Worm (Caenorhabditis elegans) whole organism, L4 larva: ENCODE data around the gene chst-1.
A peak's percentile ranks its signal among the peaks of the same experiment; 100 is the strongest.

Experiments
- D1046.2 ChIP-seq: fragments of 200-800 bp; sonication (Bioruptor generic); IDR thresholded peaks from 2 replicates; pipeline ENCODE4 v1.3.6; 2022; ENCODE audit warnings: missing genetic modification characterization, missing compliant biosample characterization
- F10B5.3 ChIP-seq: sonication (generic microtip); optimal IDR thresholded peaks from 2 replicates; lab custom pipeline; 2016; ENCODE audit warnings: mild to moderate bottlenecking, missing genetic modification characterization, missing compliant biosample characterization
- F26F4.8 ChIP-seq: fragments of 200-800 bp; sonication (Bioruptor generic); conservative IDR thresholded peaks from 2 replicates; pipeline ENCODE4 v1.3.6; 2022; ENCODE audit warnings: missing genetic modification characterization, missing compliant biosample characterization
- R02D3.7 ChIP-seq: fragments of 150-350 bp; sonication (generic microtip); optimal IDR thresholded peaks from 3 replicates; lab custom pipeline; 2014; ENCODE audit warnings: missing biosample characterization, missing genetic modification characterization
- T20F7.1 ChIP-seq: fragments of 200-800 bp; sonication (Bioruptor generic); optimal IDR thresholded peaks from 2 replicates; lab custom pipeline; 2018; ENCODE audit warnings: mild to moderate bottlenecking, missing genetic modification characterization, missing compliant biosample characterization
- Y105C5A.15 ChIP-seq: fragments of 200-800 bp; sonication (Bioruptor generic); IDR thresholded peaks from 2 replicates; pipeline ENCODE4 v1.3.6; 2022; ENCODE audit warnings: missing genetic modification characterization, missing compliant biosample characterization
- Y5F2A.4 ChIP-seq: fragments of 200-800 bp; sonication (Bioruptor generic); optimal IDR thresholded peaks from 2 replicates; lab custom pipeline; 2018; ENCODE audit warnings: mild to moderate bottlenecking, missing genetic modification characterization, missing compliant biosample characterization
- attf-4 ChIP-seq: sonication (generic microtip); optimal IDR thresholded peaks from 3 replicates; lab custom pipeline; 2017; ENCODE audit warnings: missing biosample characterization, missing genetic modification characterization
- ceh-20 ChIP-seq: fragments of 200-800 bp; sonication (Bioruptor generic); IDR thresholded peaks from 2 replicates; pipeline ENCODE4 v1.3.6; 2022; ENCODE audit warnings: missing genetic modification reagents, missing genetic modification characterization, missing compliant biosample characterization
- ceh-32 ChIP-seq: sonication (generic microtip); optimal IDR thresholded peaks from 2 replicates; lab custom pipeline; 2016; ENCODE audit warnings: mild to moderate bottlenecking, missing genetic modification characterization, missing compliant biosample characterization; ENCODE audit not compliant: poor library complexity
- daf-16 ChIP-seq, 3 experiments: sonication (generic microtip); optimal IDR thresholded peaks; 2 replicates each; lab custom pipeline; 2016 to 2017; ENCODE audit warnings: missing genetic modification characterization in 3 of 3, missing genetic modification reagents in 3 of 3, mild to moderate bottlenecking in 2 of 3, missing compliant biosample characterization in 2 of 3, missing biosample characterization in 1 of 3, moderate library complexity in 1 of 3
- daf-8 ChIP-seq: fragments of 200-800 bp; sonication (Bioruptor generic); IDR thresholded peaks from 2 replicates; pipeline ENCODE4 v1.3.6; 2022; ENCODE audit warnings: missing genetic modification characterization, missing compliant biosample characterization
- dmd-6 ChIP-seq: fragments of 200-800 bp; sonication (Bioruptor generic); IDR thresholded peaks from 2 replicates; pipeline ENCODE4 v1.3.6; 2022; ENCODE audit warnings: missing genetic modification reagents, missing genetic modification characterization, missing compliant biosample characterization
- dmd-8 ChIP-seq: fragments of 200-800 bp; sonication (Bioruptor generic); IDR thresholded peaks from 2 replicates; pipeline ENCODE4 v1.3.6; 2022; ENCODE audit warnings: missing genetic modification characterization, missing compliant biosample characterization
- duxl-1 ChIP-seq: sonication (generic microtip); optimal IDR thresholded peaks from 2 replicates; lab custom pipeline; 2016; ENCODE audit warnings: mild to moderate bottlenecking, missing genetic modification characterization, moderate library complexity, missing compliant biosample characterization; ENCODE audit not compliant: poor library complexity
- dve-1 ChIP-seq: sonication (generic microtip); optimal IDR thresholded peaks from 2 replicates; lab custom pipeline; 2017; ENCODE audit warnings: antibody characterized with exemption, mild to moderate bottlenecking, missing genetic modification characterization, missing compliant biosample characterization; ENCODE audit not compliant: insufficient read depth
- egl-43 ChIP-seq: fragments of 200-800 bp; sonication (Bioruptor generic); IDR thresholded peaks from 2 replicates; pipeline ENCODE4 v1.3.6; 2022; ENCODE audit warnings: missing genetic modification reagents, missing genetic modification characterization, missing compliant biosample characterization
- hif-1 ChIP-seq, 2 experiments: sonication (generic microtip); optimal IDR thresholded peaks; 2 replicates each; lab custom pipeline; 2016 to 2017; ENCODE audit warnings: missing compliant biosample characterization in 2 of 2, missing genetic modification characterization in 2 of 2, missing genetic modification reagents in 2 of 2, missing genotype in 2 of 2, mild to moderate bottlenecking in 1 of 2
- hlh-11 ChIP-seq: fragments of 200-800 bp; sonication (Bioruptor generic); optimal IDR thresholded peaks from 2 replicates; lab custom pipeline; 2018; ENCODE audit warnings: mild to moderate bottlenecking, missing genetic modification characterization, missing compliant biosample characterization
- hlh-30 ChIP-seq: sonication (generic microtip); optimal IDR thresholded peaks from 2 replicates; lab custom pipeline; 2017; ENCODE audit warnings: antibody characterized with exemption, mild to moderate bottlenecking, missing genetic modification characterization, missing compliant biosample characterization; ENCODE audit not compliant: insufficient read depth
- lin-15B ChIP-seq: fragments of 150-350 bp; sonication (generic microtip); optimal IDR thresholded peaks from 3 replicates; lab custom pipeline; 2014; ENCODE audit warnings: missing biosample characterization, missing genetic modification characterization
- lsy-2 ChIP-seq, 2 experiments: fragments of 150-350 bp in 1 of 2; sonication (generic microtip) in 1 of 2; optimal IDR thresholded peaks; 2 replicates each; lab custom pipeline; 2014 to 2017; ENCODE audit warnings: missing biosample characterization in 2 of 2, missing genetic modification characterization in 2 of 2
- madf-5 ChIP-seq, 2 experiments: fragments of 200-800 bp; sonication (Bioruptor generic); IDR thresholded peaks; 2 replicates each; pipeline ENCODE4 v1.3.6; 2022; ENCODE audit warnings: missing compliant biosample characterization in 2 of 2, missing genetic modification characterization in 2 of 2
- madf-9 ChIP-seq: fragments of 200-800 bp; sonication (Bioruptor generic); conservative IDR thresholded peaks from 2 replicates; pipeline ENCODE4 v1.3.6; 2022; ENCODE audit warnings: missing genetic modification reagents, missing genetic modification characterization, missing compliant biosample characterization
- mep-1 ChIP-seq: fragments of 150-350 bp; sonication (generic microtip); optimal IDR thresholded peaks from 3 replicates; lab custom pipeline; 2014; ENCODE audit warnings: missing biosample characterization, missing genetic modification characterization
- mes-2 ChIP-seq: sonication (generic microtip); optimal IDR thresholded peaks from 2 replicates; lab custom pipeline; 2016; ENCODE audit warnings: missing genotype, mild to moderate bottlenecking, missing genetic modification characterization, missing compliant biosample characterization; ENCODE audit not compliant: poor library complexity, severe bottlenecking
- mxl-2 ChIP-seq: fragments of 200-800 bp; sonication (Bioruptor generic); conservative IDR thresholded peaks from 2 replicates; pipeline ENCODE4 v1.3.6; 2022; ENCODE audit warnings: missing genetic modification reagents, missing genetic modification characterization, missing compliant biosample characterization
- mxl-3 ChIP-seq: fragments of 200-800 bp; sonication (Bioruptor generic); optimal IDR thresholded peaks from 2 replicates; lab custom pipeline; 2018; ENCODE audit warnings: mild to moderate bottlenecking, missing genetic modification characterization, missing compliant biosample characterization
- nhr-10 ChIP-seq: fragments of 150-350 bp; optimal IDR thresholded peaks from 2 replicates; lab custom pipeline; 2014; ENCODE audit warnings: missing biosample characterization, missing genetic modification characterization
- nhr-102 ChIP-seq: sonication (generic microtip); optimal IDR thresholded peaks from 2 replicates; lab custom pipeline; 2016; ENCODE audit warnings: mild to moderate bottlenecking, missing genetic modification characterization, moderate library complexity, missing compliant biosample characterization
- nhr-28 ChIP-seq: fragments of 150-350 bp; optimal IDR thresholded peaks from 2 replicates; lab custom pipeline; 2014; ENCODE audit warnings: missing biosample characterization, missing genetic modification characterization
- nhr-42 ChIP-seq: fragments of 200-800 bp; sonication (Bioruptor generic); IDR thresholded peaks from 2 replicates; pipeline ENCODE4 v1.3.6; 2022; ENCODE audit warnings: missing genetic modification characterization, missing compliant biosample characterization
- nhr-76 ChIP-seq: fragments of 150-350 bp; optimal IDR thresholded peaks from 2 replicates; lab custom pipeline; 2014; ENCODE audit warnings: missing biosample characterization, missing genetic modification characterization
- nhr-77 ChIP-seq: fragments of 150-350 bp; optimal IDR thresholded peaks from 2 replicates; lab custom pipeline; 2014; ENCODE audit warnings: missing biosample characterization, missing genetic modification characterization
- pha-4 ChIP-seq, 2 experiments: fragments of 150-350 bp in 1 of 2; fragments of 200-800 bp in 1 of 2; sonication (Bioruptor generic) in 1 of 2; IDR thresholded peaks in 1 of 2; optimal IDR thresholded peaks in 1 of 2; 2 replicates each; pipeline versions ENCODE4 v1.3.6 to Lab custom; 2014 to 2022; ENCODE audit warnings: missing genetic modification characterization in 2 of 2, missing genetic modification reagents in 2 of 2, missing biosample characterization in 1 of 2, missing compliant biosample characterization in 1 of 2
- php-3 ChIP-seq: fragments of 200-800 bp; sonication (Bioruptor generic); IDR thresholded peaks from 2 replicates; pipeline ENCODE4 v1.3.6; 2022; ENCODE audit warnings: missing genetic modification reagents, missing genetic modification characterization, missing compliant biosample characterization
- pqm-1 ChIP-seq: sonication (generic microtip); optimal IDR thresholded peaks from 2 replicates; lab custom pipeline; 2017; ENCODE audit warnings: missing biosample characterization, missing genetic modification characterization
- saeg-2 ChIP-seq: fragments of 200-800 bp; sonication (Bioruptor generic); IDR thresholded peaks from 2 replicates; pipeline ENCODE4 v1.3.6; 2022; ENCODE audit warnings: missing genetic modification reagents, missing genetic modification characterization, missing compliant biosample characterization
- skn-1 ChIP-seq: fragments of 150-350 bp; optimal IDR thresholded peaks from 2 replicates; lab custom pipeline; 2014; ENCODE audit warnings: missing biosample characterization, missing genetic modification characterization
- snpc-1.2 ChIP-seq: fragments of 200-800 bp; sonication (Bioruptor generic); IDR thresholded peaks from 2 replicates; pipeline ENCODE4 v1.3.6; 2022; ENCODE audit warnings: missing genetic modification reagents, missing genetic modification characterization, missing compliant biosample characterization
- snpc-4 ChIP-seq: fragments of 150-350 bp; optimal IDR thresholded peaks from 2 replicates; lab custom pipeline; 2014; ENCODE audit warnings: missing biosample characterization, missing genetic modification characterization
- spr-1 ChIP-seq: sonication (generic microtip); optimal IDR thresholded peaks from 2 replicates; lab custom pipeline; 2016; ENCODE audit warnings: mild to moderate bottlenecking, missing genetic modification characterization, missing compliant biosample characterization
- spr-3 ChIP-seq: fragments of 200-800 bp; sonication (Bioruptor generic); optimal IDR thresholded peaks from 2 replicates; lab custom pipeline; 2018; ENCODE audit warnings: mild to moderate bottlenecking, missing genetic modification characterization, missing compliant biosample characterization
- unc-62 ChIP-seq, 3 experiments: fragments of 150-350 bp in 1 of 3; sonication (generic microtip); optimal IDR thresholded peaks in 2 of 3; peaks in 1 of 3; 1 replicate in 1 of 3; 2 replicates in 2 of 3; lab custom pipeline; 2014 to 2017; ENCODE audit warnings: missing biosample characterization in 3 of 3, missing genetic modification characterization in 3 of 3, missing genetic modification reagents in 3 of 3, missing genotype in 1 of 3
- vab-7 ChIP-seq: fragments of 200-800 bp; sonication (Bioruptor generic); IDR thresholded peaks from 2 replicates; pipeline ENCODE4 v1.3.6; 2022; ENCODE audit warnings: missing genetic modification reagents, missing genetic modification characterization, missing compliant biosample characterization
- zag-1 ChIP-seq: fragments of 150-350 bp; optimal IDR thresholded peaks from 2 replicates; lab custom pipeline; 2014; ENCODE audit warnings: missing biosample characterization, missing genetic modification characterization
- zfp-2 ChIP-seq: sonication (generic microtip); optimal IDR thresholded peaks from 2 replicates; lab custom pipeline; 2016; ENCODE audit warnings: mild to moderate bottlenecking, missing genetic modification characterization, missing compliant biosample characterization

Gene chst-1

ce11 chrII:8127794-8128193, 21.0 kb upstream of the chst-1 start:
- TF ChIP-seq unc-62 (GFP tag; optimal IDR thresholded peaks at IDR 0.05 in 1 of 2; lab: Kevin White, UChicago) = no peak
- no peak for TF ChIP-seq unc-62 (tag; optimal IDR thresholded peaks at IDR 0.05; lab: Kevin White, UChicago)
- TF ChIP-seq nhr-76 = no peak
- no peak for TF ChIP-seq skn-1 (tag; lab: Kevin White, UChicago)
- no peak for TF ChIP-seq D1046.2 (GFP tag; lab: Robert Waterston, UW)
- TF ChIP-seq zfp-2 (tag; lab: Kevin White, UChicago) = no peak
- no peak for TF ChIP-seq daf-8 (GFP tag; lab: Robert Waterston, UW)
- TF ChIP-seq snpc-4 (tag; lab: Kevin White, UChicago) = no peak

- TF ChIP-seq nhr-10 (tag; lab: Kevin White, UChicago) = peak; percentile 4
- TF ChIP-seq dve-1 (tag; lab: Kevin White, UChicago) = peak; percentile 50
- TF ChIP-seq attf-4 (tag; lab: Kevin White, UChicago) = no peak
- TF ChIP-seq F26F4.8 = no peak
- peak; percentile 97 for TF ChIP-seq pqm-1
- TF ChIP-seq lsy-2 (tag; optimal IDR thresholded peaks at IDR 0.05; lab: Kevin White, UChicago) = peak in 1 of 2 experiments; percentile 30
- TF ChIP-seq madf-5 (GFP tag; IDR thresholded peaks at IDR 0.05; lab: Robert Waterston, UW) = no peak
- TF ChIP-seq spr-1 (tag; lab: Kevin White, UChicago) = no peak
- TF ChIP-seq egl-43 (GFP tag; lab: Robert Waterston, UW) = no peak
- TF ChIP-seq vab-7 = no peak
- TF ChIP-seq unc-62 (GFP tag; optimal IDR thresholded peaks at IDR 0.05 in 1 of 2; lab: Kevin White, UChicago) = no peak
- TF ChIP-seq unc-62 (tag; optimal IDR thresholded peaks at IDR 0.05; lab: Kevin White, UChicago) = no peak
- no peak for TF ChIP-seq madf-9 (GFP tag; lab: Robert Waterston, UW)
- no peak for TF ChIP-seq Y5F2A.4 (GFP tag; lab: Kevin White, UChicago)
- no peak for TF ChIP-seq ceh-32 (tag; lab: Kevin White, UChicago)
- TF ChIP-seq ceh-20 = no peak
- TF ChIP-seq spr-3 = no peak
- peak; percentile 73 for TF ChIP-seq mxl-3 (GFP tag; lab: Kevin White, UChicago)
- TF ChIP-seq hlh-11 = peak; percentile 77
- no peak for TF ChIP-seq nhr-42 (GFP tag; lab: Robert Waterston, UW)
- TF ChIP-seq nhr-102 = peak; percentile 5
- TF ChIP-seq lin-15B (tag; lab: Kevin White, UChicago) = no peak
- peak; percentile 57 for TF ChIP-seq nhr-77 (tag; lab: Kevin White, UChicago)
- TF ChIP-seq mes-2 (tag; lab: Kevin White, UChicago) = peak; percentile 54
- no peak for TF ChIP-seq hif-1 (tag; optimal IDR thresholded peaks at IDR 0.05; lab: Kevin White, UChicago)
- no peak for TF ChIP-seq pha-4 (GFP tag; IDR thresholded peaks at IDR 0.05; lab: Robert Waterston, UW)
- TF ChIP-seq pha-4 (tag; optimal IDR thresholded peaks at IDR 0.05; lab: Kevin White, UChicago) = no peak
- TF ChIP-seq R02D3.7 (tag; lab: Kevin White, UChicago) = no peak
- no peak for TF ChIP-seq Y105C5A.15
- no peak for TF ChIP-seq saeg-2 (GFP tag; lab: Robert Waterston, UW)
- no peak for TF ChIP-seq dmd-8 (GFP tag; lab: Robert Waterston, UW)
- TF ChIP-seq daf-16 (GFP tag; optimal IDR thresholded peaks at IDR 0.05; lab: Kevin White, UChicago) = no peak
- TF ChIP-seq daf-16 (tag; optimal IDR thresholded peaks at IDR 0.05; lab: Kevin White, UChicago) = peak; percentile 84
- peak; percentile 22 for TF ChIP-seq duxl-1 (tag; lab: Kevin White, UChicago)
- TF ChIP-seq F10B5.3 = no peak
- peak; percentile 23; the same call in 1 of the 2 replicates for TF ChIP-seq php-3
- TF ChIP-seq zag-1 (tag; lab: Kevin White, UChicago) = no peak
- peak; percentile 29 for TF ChIP-seq mep-1 (tag; lab: Kevin White, UChicago)
- TF ChIP-seq snpc-1.2 = no peak
- no peak for TF ChIP-seq T20F7.1 (GFP tag; lab: Kevin White, UChicago)
- peak; percentile 3 for TF ChIP-seq hlh-30 (tag; lab: Kevin White, UChicago)
- no peak for TF ChIP-seq mxl-2 (GFP tag; lab: Robert Waterston, UW)
- TF ChIP-seq dmd-6 (GFP tag; lab: Robert Waterston, UW) = peak; percentile 72
- peak; percentile 96 for TF ChIP-seq nhr-28 (tag; lab: Kevin White, UChicago)
These were observed 20.5 kb upstream of the chst-1 start for ce11 chrII:8127290-8127689.
